Worm (Caenorhabditis elegans): ENCODE results near the gene npr-22.

ce11 chrIV:8520594-8520993 lies 38.6 kb upstream of the npr-22 start, which contains the start of gene pkg-2:
- TF ChIP-seq nhr-12 (tag; optimal IDR thresholded peaks at IDR 0.05): no peak
- no peak for TF ChIP-seq sma-9 (GFP tag; optimal IDR thresholded peaks at IDR 0.05)
- TF ChIP-seq sma-9 (tag; optimal IDR thresholded peaks at IDR 0.05): no peak
- no peak for TF ChIP-seq snpc-4 (tag; optimal IDR thresholded peaks at IDR 0.05)
- TF ChIP-seq elt-1 (tag; optimal IDR thresholded peaks at IDR 0.05): no peak
- TF ChIP-seq lin-39 (tag; optimal IDR thresholded peaks at IDR 0.05): no peak
- TF ChIP-seq mab-5 (tag; optimal IDR thresholded peaks at IDR 0.05): no peak
- TF ChIP-seq nhr-11 (tag; optimal IDR thresholded peaks at IDR 0.05): no peak
- TF ChIP-seq elt-3 (tag; optimal IDR thresholded peaks at IDR 0.05): no peak
- no peak for TF ChIP-seq ama-1 (optimal IDR thresholded peaks at IDR 0.05)
- TF ChIP-seq lsy-2 (tag; optimal IDR thresholded peaks at IDR 0.05): no peak
- no peak for TF ChIP-seq lin-11 (tag; optimal IDR thresholded peaks at IDR 0.05)
- no peak for TF ChIP-seq unc-55 (GFP tag; optimal IDR thresholded peaks at IDR 0.05)
- no peak for TF ChIP-seq mdl-1 (tag; optimal IDR thresholded peaks at IDR 0.05)
- TF ChIP-seq ZK546.5 (tag; optimal IDR thresholded peaks at IDR 0.05): no peak

Data from whole organism, L2 larva.